Fruit fly (Drosophila melanogaster): Measurements from ENCODE around the gene ppk22.

Gene ppk22

DNA sequence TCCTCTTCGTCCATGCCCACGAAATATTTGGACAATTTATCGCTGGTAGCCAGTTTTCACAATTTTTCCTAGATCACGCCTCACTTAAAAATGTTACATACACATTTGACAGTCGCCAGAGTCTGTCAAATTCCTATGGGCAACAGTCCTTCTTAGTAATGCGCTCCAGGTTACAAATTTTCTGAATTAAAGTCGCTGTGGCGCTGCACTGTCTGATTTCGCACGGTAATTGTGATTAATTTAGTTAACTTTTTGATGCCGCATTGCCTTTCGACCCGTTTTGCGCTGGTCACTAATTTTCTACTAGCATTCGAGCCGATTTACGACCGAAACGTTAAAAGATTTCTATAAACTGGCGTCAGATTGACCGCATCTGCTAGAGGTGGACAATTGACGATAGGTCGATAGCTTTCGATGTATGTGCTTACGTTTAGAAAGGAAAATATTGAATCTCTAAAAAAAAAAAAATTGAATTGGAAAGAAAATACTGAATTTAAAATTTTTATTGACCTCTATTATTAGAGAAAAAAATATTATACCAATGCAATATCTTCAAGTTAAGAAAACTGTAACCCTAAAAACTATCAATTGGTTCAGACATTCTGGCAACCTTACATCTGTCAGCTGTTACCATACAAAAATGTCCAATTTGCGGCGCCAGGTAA lies 45.8 kb downstream of the ppk22 start, which contains the start of the genes lili and CG34150 (continued):
- TF ChIP-seq aop (GFP tag; IDR thresholded peaks at IDR 0.05): no peak
- TF ChIP-seq CG18011 (GFP tag; optimal IDR thresholded peaks at IDR 0.05): peak; percentile 53
- TF ChIP-seq sc (optimal IDR thresholded peaks at IDR 0.05): no peak
- peak; percentile 36 for TF ChIP-seq sc (GFP tag; optimal IDR thresholded peaks at IDR 0.05)
- no peak for TF ChIP-seq gsb (GFP tag; IDR thresholded peaks at IDR 0.05)
- TF ChIP-seq Sin3A (optimal IDR thresholded peaks at IDR 0.05): peak; percentile 43
- peak; percentile 37; the same call in 1 of the 2 replicates for TF ChIP-seq seq (GFP tag; IDR thresholded peaks at IDR 0.05)
- TF ChIP-seq CrebB (tag; optimal IDR thresholded peaks at IDR 0.05): no peak
- no peak for TF ChIP-seq Gsc (GFP tag; IDR thresholded peaks at IDR 0.05)
- peak; percentile 41; the same call in 1 of the 2 replicates for TF ChIP-seq CG2129 (GFP tag; IDR thresholded peaks at IDR 0.05; ENCODE audit: partially characterized antibody)
- no peak for TF ChIP-seq ac (GFP tag; optimal IDR thresholded peaks at IDR 0.05)
- peak; percentile 78 for TF ChIP-seq CG14014 (GFP tag; IDR thresholded peaks at IDR 0.05)
- peak; percentile 85 for TF ChIP-seq vvl (GFP tag; IDR thresholded peaks at IDR 0.05)
- TF ChIP-seq BEAF-32 (GFP tag; optimal IDR thresholded peaks at IDR 0.05): peak; percentile 83
- TF ChIP-seq Sry-β (GFP tag; optimal IDR thresholded peaks at IDR 0.05): peak; percentile 27
- TF ChIP-seq ssp (GFP tag; IDR thresholded peaks at IDR 0.05): peak; percentile 71
- peak; percentile 80 for TF ChIP-seq CHES-1-like (GFP tag; optimal IDR thresholded peaks at IDR 0.05)
- TF ChIP-seq sug (tag; optimal IDR thresholded peaks at IDR 0.05): peak; percentile 82
- peak; percentile 85 for TF ChIP-seq Chrac-16 (GFP tag; optimal IDR thresholded peaks at IDR 0.05)
- TF ChIP-seq CG11456 (GFP tag; IDR thresholded peaks at IDR 0.05): peak; percentile 77; the same call in 2 of the 3 replicates
- TF ChIP-seq prd (optimal IDR thresholded peaks at IDR 0.05): no peak
- peak; percentile 84 for TF ChIP-seq prd (GFP tag; IDR thresholded peaks at IDR 0.05)
- peak; percentile 2 for TF ChIP-seq kni (GFP tag; optimal IDR thresholded peaks at IDR 0.05)
- TF ChIP-seq org-1 (GFP tag; optimal IDR thresholded peaks at IDR 0.05): no peak
- TF ChIP-seq pho (GFP tag; optimal IDR thresholded peaks at IDR 0.05): peak; percentile 79
- peak; percentile 28 for TF ChIP-seq emc (GFP tag; optimal IDR thresholded peaks at IDR 0.05)
- TF ChIP-seq nom (GFP tag; optimal IDR thresholded peaks at IDR 0.05): peak; percentile 33
- peak; percentile 74; the same call in 2 of the 3 replicates for TF ChIP-seq zfh1 (GFP tag; IDR thresholded peaks at IDR 0.05)
- TF ChIP-seq CoRest (tag; optimal IDR thresholded peaks at IDR 0.05): peak; percentile 85
- TF ChIP-seq ind (GFP tag; optimal IDR thresholded peaks at IDR 0.05): peak; percentile 73
- no peak for TF ChIP-seq C15 (GFP tag; IDR thresholded peaks at IDR 0.05)
- TF ChIP-seq cad (GFP tag; optimal IDR thresholded peaks at IDR 0.05): no peak
- peak; percentile 29 for TF ChIP-seq BtbVII (GFP tag; optimal IDR thresholded peaks at IDR 0.05)
- no peak for TF ChIP-seq CG31365 (tag; optimal IDR thresholded peaks at IDR 0.05)
- no peak for TF ChIP-seq CG2875 (GFP tag; optimal IDR thresholded peaks at IDR 0.05)
- peak; percentile 78 for TF ChIP-seq CG17361 (GFP tag; IDR thresholded peaks at IDR 0.05)
- TF ChIP-seq Pdp1 (GFP tag; optimal IDR thresholded peaks at IDR 0.05): peak; percentile 65 to 66
- peak; percentile 50 for TF ChIP-seq p53 (GFP tag; optimal IDR thresholded peaks at IDR 0.05)
- peak; percentile 13 for TF ChIP-seq CG3407 (GFP tag; optimal IDR thresholded peaks at IDR 0.05)
- TF ChIP-seq HmgZ (tag; optimal IDR thresholded peaks at IDR 0.05): peak; percentile 63
- TF ChIP-seq bowl (GFP tag; IDR thresholded peaks at IDR 0.05): no peak
- TF ChIP-seq CG7786 (GFP tag; optimal IDR thresholded peaks at IDR 0.05): peak; percentile 74
- no peak for TF ChIP-seq eve (GFP tag; optimal IDR thresholded peaks at IDR 0.05)
- TF ChIP-seq NC2β (GFP tag; optimal IDR thresholded peaks at IDR 0.05): peak; percentile 62
- peak; percentile 72 for TF ChIP-seq CG9727 (GFP tag; optimal IDR thresholded peaks at IDR 0.05)
- no peak for TF ChIP-seq dimm (GFP tag; IDR thresholded peaks at IDR 0.05)
- TF ChIP-seq Mrtf (GFP tag; IDR thresholded peaks at IDR 0.05): 0 out of 3 replicates have a peak, but pooled peaks have one; percentile 45
- TF ChIP-seq sob (GFP tag; IDR thresholded peaks at IDR 0.05): peak; percentile 86
- TF ChIP-seq CG1233 (GFP tag; optimal IDR thresholded peaks at IDR 0.05): peak; percentile 64
- peak; percentile 56 for TF ChIP-seq Mes4 (GFP tag; optimal IDR thresholded peaks at IDR 0.05)
- no peak for TF ChIP-seq CG8359 (GFP tag; optimal IDR thresholded peaks at IDR 0.05; ENCODE audit: borderline replicate concordance)
